Fruit fly (Drosophila melanogaster): ENCODE measurements around the gene CG17032.
A peak's percentile ranks its signal among the peaks of the same experiment; 100 is the strongest.

Gene CG17032

dm6 chr3L:16001164-16001679, 42.6 kb downstream of the CG17032 start (continued):
- TF ChIP-seq acj6 (GFP tag; optimal IDR thresholded peaks at IDR 0.05) (peak; percentile 55), CG6792 (GFP tag; optimal IDR thresholded peaks at IDR 0.05) (peak; percentile 37), Ets96B (tag; optimal IDR thresholded peaks at IDR 0.05) (no peak), CG8319 (GFP tag; optimal IDR thresholded peaks at IDR 0.05) (no peak), Blimp-1 (GFP tag; optimal IDR thresholded peaks at IDR 0.05) (no peak), topi (GFP tag; optimal IDR thresholded peaks at IDR 0.05) (peak; percentile 16), Sox102F (GFP tag; optimal IDR thresholded peaks at IDR 0.05) (no peak), pdm3 (GFP tag; optimal IDR thresholded peaks at IDR 0.05) (peak; percentile 80)

dm6 chr3L:16002116-16002716, 43.6 kb downstream of the CG17032 start:
- peak; percentile 48 for TF ChIP-seq OdsH (GFP tag; optimal IDR thresholded peaks at IDR 0.05)
- no peak for TF ChIP-seq CG11762 (GFP tag; optimal IDR thresholded peaks at IDR 0.05; ENCODE audit: insufficient read depth)
- TF ChIP-seq achi (GFP tag; optimal IDR thresholded peaks at IDR 0.05), result peak; percentile 12
- TF ChIP-seq CG10631 (GFP tag; optimal IDR thresholded peaks at IDR 0.05), result peak; percentile 9
- TF ChIP-seq CG6276 (GFP tag; optimal IDR thresholded peaks at IDR 0.05), result peak; percentile 89
- TF ChIP-seq CG6854 (GFP tag; optimal IDR thresholded peaks at IDR 0.05), result no peak
- no peak for TF ChIP-seq spab (GFP tag; optimal IDR thresholded peaks at IDR 0.05)
- TF ChIP-seq CG15336 (GFP tag; IDR thresholded peaks at IDR 0.05), result peak; percentile 71
- TF ChIP-seq Hr39 (GFP tag; optimal IDR thresholded peaks at IDR 0.05), result no peak
- peak; percentile 8 for TF ChIP-seq CG3032 (tag; optimal IDR thresholded peaks at IDR 0.05)
- no peak for TF ChIP-seq topi (GFP tag; optimal IDR thresholded peaks at IDR 0.05)
- TF ChIP-seq Eip93F (GFP tag; optimal IDR thresholded peaks at IDR 0.05), result no peak
- TF ChIP-seq Eip78C (GFP tag), result peak; percentile 86
- TF ChIP-seq fkh (GFP tag; optimal IDR thresholded peaks at IDR 0.05), result peak; percentile 39
- no peak for TF ChIP-seq CG4318 (GFP tag; optimal IDR thresholded peaks at IDR 0.05)
- 0 out of 2 replicates have a peak, but pooled peaks have one; percentile 30 for TF ChIP-seq Gug (GFP tag; IDR thresholded peaks at IDR 0.05)
- peak; percentile 15 for TF ChIP-seq net (GFP tag; optimal IDR thresholded peaks at IDR 0.05)
- TF ChIP-seq fd59A (GFP tag; optimal IDR thresholded peaks at IDR 0.05), result no peak
- peak; percentile 48 for TF ChIP-seq svp (GFP tag)
- peak; percentile 66 for TF ChIP-seq CG16779 (tag; optimal IDR thresholded peaks at IDR 0.05)
- TF ChIP-seq pdm3 (GFP tag; optimal IDR thresholded peaks at IDR 0.05), result peak; percentile 37
- peak; percentile 24 for TF ChIP-seq CG10669 (GFP tag; optimal IDR thresholded peaks at IDR 0.05)
- peak in 1 of 2 experiments; percentile 3 for TF ChIP-seq salr (GFP tag; optimal IDR thresholded peaks at IDR 0.05)
- peak; percentile 25 for TF ChIP-seq dsx (GFP tag; optimal IDR thresholded peaks at IDR 0.05; ENCODE audit: poor library complexity, severe bottlenecking)
- peak; percentile 46; the same call in 2 of the 3 replicates for TF ChIP-seq CG6163 (GFP tag; IDR thresholded peaks at IDR 0.05)
- TF ChIP-seq Hr4 (GFP tag; optimal IDR thresholded peaks at IDR 0.05), result peak; percentile 82
- TF ChIP-seq lz (GFP tag; optimal IDR thresholded peaks at IDR 0.05), result no peak
- peak; percentile 43 for TF ChIP-seq Ets96B (tag; optimal IDR thresholded peaks at IDR 0.05)
- TF ChIP-seq dac (GFP tag; optimal IDR thresholded peaks at IDR 0.05), result peak; percentile 29
- peak; percentile 76 to 80 for TF ChIP-seq ss (GFP tag; optimal IDR thresholded peaks at IDR 0.05)
- TF ChIP-seq CG3919 (GFP tag; optimal IDR thresholded peaks at IDR 0.05), result peak; percentile 10
- TF ChIP-seq CG11294 (GFP tag; IDR thresholded peaks at IDR 0.05), result no peak
- peak; percentile 74 for TF ChIP-seq eg (GFP tag; IDR thresholded peaks at IDR 0.05)
- TF ChIP-seq Sox14 (GFP tag; optimal IDR thresholded peaks at IDR 0.05), result peak; percentile 20
- TF ChIP-seq CG6808 (GFP tag; optimal IDR thresholded peaks at IDR 0.05), result peak; percentile 61
- peak; percentile 80 for TF ChIP-seq CG32006 (GFP tag; optimal IDR thresholded peaks at IDR 0.05)
- no peak for TF ChIP-seq cyc (GFP tag; optimal IDR thresholded peaks at IDR 0.05)
- peak; percentile 55 for TF ChIP-seq CG9139 (GFP tag; optimal IDR thresholded peaks at IDR 0.05)
- peak; percentile 77 for TF ChIP-seq CG8119 (GFP tag; IDR thresholded peaks at IDR 0.05)
- peak; percentile 30 for TF ChIP-seq Lpt (GFP tag; optimal IDR thresholded peaks at IDR 0.05)
- TF ChIP-seq vri (GFP tag; optimal IDR thresholded peaks at IDR 0.05), result no peak
- TF ChIP-seq CG7368 (GFP tag; optimal IDR thresholded peaks at IDR 0.05), result no peak
- TF ChIP-seq Sox102F (GFP tag; optimal IDR thresholded peaks at IDR 0.05), result no peak
